Fruit fly (Drosophila melanogaster): ENCODE measurements around the gene mtgo.

Gene mtgo

dm6 chr2L:16703753-16704152, 158.9 kb downstream of the mtgo start (continued):
- TF ChIP-seq CG18599 (GFP tag; optimal IDR thresholded peaks at IDR 0.05) (no peak), CG3163 (GFP tag; optimal IDR thresholded peaks at IDR 0.05) (peak; percentile 8), Fer3 (tag; optimal IDR thresholded peaks at IDR 0.05) (no peak), wor (GFP tag; IDR thresholded peaks at IDR 0.05) (no peak), CG17568 (GFP tag; optimal IDR thresholded peaks at IDR 0.05) (peak; percentile 10), CG17802 (tag; optimal IDR thresholded peaks at IDR 0.05) (no peak), Sry-δ (GFP tag; optimal IDR thresholded peaks at IDR 0.05) (peak; percentile 12), Hey (tag; optimal IDR thresholded peaks at IDR 0.05) (no peak), CG31388 (GFP tag; optimal IDR thresholded peaks at IDR 0.05) (peak; percentile 34), CG1602 (GFP tag; optimal IDR thresholded peaks at IDR 0.05) (no peak), br (optimal IDR thresholded peaks at IDR 0.05) (no peak), CrebB (tag; optimal IDR thresholded peaks at IDR 0.05) (peak; percentile 38), ase (GFP tag; IDR thresholded peaks at IDR 0.05) (no peak), Adf1 (GFP tag; IDR thresholded peaks at IDR 0.05) (no peak), Kr (GFP tag; optimal IDR thresholded peaks at IDR 0.05) (no peak), twi (tag; optimal IDR thresholded peaks at IDR 0.05) (no peak), NK7.1 (GFP tag; optimal IDR thresholded peaks at IDR 0.05) (no peak), CG5953 (GFP tag; IDR thresholded peaks at IDR 0.05) (no peak), CG33213 (GFP tag; optimal IDR thresholded peaks at IDR 0.05) (peak; percentile 25), amos (GFP tag; IDR thresholded peaks at IDR 0.05; ENCODE audit: partially characterized antibody) (no peak), grau (tag; optimal IDR thresholded peaks at IDR 0.05) (peak; percentile 66), CG11723 (GFP tag; optimal IDR thresholded peaks at IDR 0.05) (no peak), sens (GFP tag) (peak; percentile 91), nom (GFP tag; optimal IDR thresholded peaks at IDR 0.05) (no peak), CG16863 (GFP tag; optimal IDR thresholded peaks at IDR 0.05) (no peak), HmgD (GFP tag; optimal IDR thresholded peaks at IDR 0.05) (no peak), CG8388 (GFP tag; optimal IDR thresholded peaks at IDR 0.05) (no peak), ftz-f1 (GFP tag; optimal IDR thresholded peaks at IDR 0.05) (no peak), CG3407 (GFP tag; optimal IDR thresholded peaks at IDR 0.05) (no peak), CG8290 (GFP tag; optimal IDR thresholded peaks at IDR 0.05) (no peak), CG8290 (tag; optimal IDR thresholded peaks at IDR 0.05) (peak in 1 of 2 experiments; percentile 47), Ssrp (tag; optimal IDR thresholded peaks at IDR 0.05) (peak; percentile 41), CG2889 (GFP tag; IDR thresholded peaks at IDR 0.05) (no peak), CG2678 (tag; optimal IDR thresholded peaks at IDR 0.05) (no peak), mam (GFP tag; optimal IDR thresholded peaks at IDR 0.05) (peak; percentile 64), NFAT (GFP tag; IDR thresholded peaks at IDR 0.05) (no peak), h (optimal IDR thresholded peaks at IDR 0.05) (no peak), zen2 (GFP tag; IDR thresholded peaks at IDR 0.05; ENCODE audit: partially characterized antibody) (no peak), CG12155 (GFP tag; optimal IDR thresholded peaks at IDR 0.05) (peak; percentile 38), pnt (GFP tag; optimal IDR thresholded peaks at IDR 0.05) (no peak), salm (tag; optimal IDR thresholded peaks at IDR 0.05) (no peak), CG13287 (GFP tag; IDR thresholded peaks at IDR 0.05; ENCODE audit: partially characterized antibody) (no peak), phol (tag; optimal IDR thresholded peaks at IDR 0.05) (no peak), CG34422 (GFP tag; IDR thresholded peaks at IDR 0.05) (no peak), ERR (GFP tag; optimal IDR thresholded peaks at IDR 0.05) (no peak), lab (GFP tag; optimal IDR thresholded peaks at IDR 0.05) (no peak), Nf-YC (tag; optimal IDR thresholded peaks at IDR 0.05) (no peak), fru (optimal IDR thresholded peaks at IDR 0.05) (no peak), fd3F (GFP tag; optimal IDR thresholded peaks at IDR 0.05) (peak; percentile 59), CG8765 (GFP tag; IDR thresholded peaks at IDR 0.05) (no peak), CG7745 (tag; optimal IDR thresholded peaks at IDR 0.05) (no peak), Jarid2 (GFP tag; optimal IDR thresholded peaks at IDR 0.05) (no peak), CG9215 (GFP tag; IDR thresholded peaks at IDR 0.05) (no peak)

Data from whole organism, embryonic.